Fruit fly (Drosophila melanogaster): Measurements from ENCODE around the gene CG3062.

CG3062 gene

DNA sequence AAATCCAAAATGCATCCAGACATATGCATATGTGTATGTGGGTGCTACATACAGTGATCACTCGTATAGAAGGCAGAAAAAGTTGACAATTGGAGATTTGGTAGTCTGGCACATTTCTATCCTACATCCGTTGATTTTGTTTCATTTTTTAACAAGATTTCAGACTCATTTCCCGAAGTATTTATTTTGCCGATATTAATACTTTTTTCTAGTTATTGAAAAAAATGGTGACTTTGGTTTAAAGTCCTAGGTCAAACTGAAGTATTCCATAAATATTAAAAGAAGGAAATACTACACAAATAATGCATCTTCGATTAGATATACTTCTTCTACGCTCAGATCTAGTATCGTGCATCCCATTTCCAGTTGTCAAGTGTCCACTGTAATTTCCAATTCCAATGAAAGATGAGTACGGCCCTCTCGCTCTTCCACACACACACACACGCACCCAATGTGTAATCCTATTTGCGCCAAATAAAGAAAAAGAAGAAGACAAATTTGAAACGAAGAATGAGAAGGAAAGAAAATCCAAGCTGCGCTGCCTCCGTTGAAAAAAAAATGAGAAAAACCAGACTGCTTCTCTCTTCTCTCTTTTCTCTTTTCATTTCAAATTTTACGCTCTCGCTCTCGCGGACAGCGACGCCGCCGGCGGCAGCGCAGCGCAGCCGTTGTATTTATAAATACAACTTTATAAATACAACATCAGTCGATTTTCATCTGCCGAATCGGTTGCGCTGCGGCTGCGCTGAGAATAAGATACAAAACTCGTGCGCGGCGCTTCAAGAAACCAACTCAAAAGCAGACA lies 27.6 kb downstream of the CG3062 start, which contains the start of gene peb (continued):
- peak; percentile 81 for TF ChIP-seq pum (GFP tag; optimal IDR thresholded peaks at IDR 0.05)
- TF ChIP-seq ERR (GFP tag; optimal IDR thresholded peaks at IDR 0.05): peak; percentile 6
- TF ChIP-seq lola (GFP tag; optimal IDR thresholded peaks at IDR 0.05): peak in 1 of 3 experiments; percentile 83
- no peak for TF ChIP-seq CG14667 (GFP tag; IDR thresholded peaks at IDR 0.05)
- TF ChIP-seq ci (GFP tag; IDR thresholded peaks at IDR 0.05): peak; percentile 55; the same call in 2 of the 3 replicates
- 0 out of 2 replicates have a peak, but pooled peaks have one; percentile 10 for TF ChIP-seq rib (GFP tag; IDR thresholded peaks at IDR 0.05)
- no peak for TF ChIP-seq CG31365 (tag; optimal IDR thresholded peaks at IDR 0.05)
- peak; percentile 47 for TF ChIP-seq CG2678 (tag; optimal IDR thresholded peaks at IDR 0.05)
- peak; percentile 41; the same call in 2 of the 3 replicates for TF ChIP-seq dysf (GFP tag; IDR thresholded peaks at IDR 0.05)
- TF ChIP-seq nerfin-1 (tag; optimal IDR thresholded peaks at IDR 0.05): peak; percentile 13
- TF ChIP-seq CG3281 (GFP tag; optimal IDR thresholded peaks at IDR 0.05): no peak
- peak; percentile 38 for TF ChIP-seq oc (tag; optimal IDR thresholded peaks at IDR 0.05)
- no peak for TF ChIP-seq CG3407 (GFP tag; optimal IDR thresholded peaks at IDR 0.05)
- TF ChIP-seq slbo (GFP tag; IDR thresholded peaks at IDR 0.05): no peak
- TF ChIP-seq Dp (GFP tag; optimal IDR thresholded peaks at IDR 0.05): no peak
- TF ChIP-seq Hr51 (GFP tag; optimal IDR thresholded peaks at IDR 0.05): peak in 1 of 2 experiments; percentile 24
- peak; percentile 54 for TF ChIP-seq sna (GFP tag; IDR thresholded peaks at IDR 0.05; ENCODE audit: partially characterized antibody)
- TF ChIP-seq CG30020 (tag; optimal IDR thresholded peaks at IDR 0.05): peak; percentile 16
- peak; percentile 31 for TF ChIP-seq Blimp-1 (GFP tag; optimal IDR thresholded peaks at IDR 0.05)
- no peak for TF ChIP-seq CG10565 (GFP tag; optimal IDR thresholded peaks at IDR 0.05)
- peak; percentile 67 for TF ChIP-seq zfh1 (GFP tag; IDR thresholded peaks at IDR 0.05)
- peak; percentile 14 for TF ChIP-seq CG12155 (GFP tag; optimal IDR thresholded peaks at IDR 0.05)
- TF ChIP-seq CG16779 (GFP tag; IDR thresholded peaks at IDR 0.05): no peak
- TF ChIP-seq CG10267 (tag; optimal IDR thresholded peaks at IDR 0.05): peak; percentile 46
- TF ChIP-seq Trl (optimal IDR thresholded peaks at IDR 0.05): peak; percentile 86 to 89
- peak; percentile 34 for TF ChIP-seq Trl (GFP tag; optimal IDR thresholded peaks at IDR 0.05)
- TF ChIP-seq CG13894 (tag; optimal IDR thresholded peaks at IDR 0.05): no peak
- TF ChIP-seq Sox100B (GFP tag; optimal IDR thresholded peaks at IDR 0.05): peak; percentile 59
- TF ChIP-seq CG9215 (GFP tag; IDR thresholded peaks at IDR 0.05): 0 out of 2 replicates have a peak, but pooled peaks have one; percentile 11
- TF ChIP-seq z (GFP tag; IDR thresholded peaks at IDR 0.05): no peak
- peak; percentile 43 for TF ChIP-seq Bgb (GFP tag; IDR thresholded peaks at IDR 0.05; ENCODE audit: partially characterized antibody)
- TF ChIP-seq ap (GFP tag; IDR thresholded peaks at IDR 0.05): 0 out of 2 replicates have a peak, but pooled peaks have one; percentile 40
- peak; percentile 72 for TF ChIP-seq Camta (GFP tag; optimal IDR thresholded peaks at IDR 0.05)
- TF ChIP-seq Six4 (GFP tag; optimal IDR thresholded peaks at IDR 0.05): peak; percentile 47
- TF ChIP-seq Scr (GFP tag; IDR thresholded peaks at IDR 0.05; ENCODE audit: partially characterized antibody): 0 out of 2 replicates have a peak, but pooled peaks have one; percentile 22
- TF ChIP-seq CG1602 (GFP tag; optimal IDR thresholded peaks at IDR 0.05): peak; percentile 66
- peak; percentile 9 for TF ChIP-seq Sry-δ (GFP tag; optimal IDR thresholded peaks at IDR 0.05)
- TF ChIP-seq CG5245 (GFP tag; optimal IDR thresholded peaks at IDR 0.05): peak; percentile 27
- TF ChIP-seq H2.0 (GFP tag; IDR thresholded peaks at IDR 0.05): no peak
- TF ChIP-seq CG18262 (tag; optimal IDR thresholded peaks at IDR 0.05): peak; percentile 82
- TF ChIP-seq CG2199 (GFP tag; IDR thresholded peaks at IDR 0.05): 0 out of 3 replicates have a peak, but pooled peaks have one; percentile 44
- no peak for TF ChIP-seq CG4617 (GFP tag; optimal IDR thresholded peaks at IDR 0.05; ENCODE audit: borderline replicate concordance)
- TF ChIP-seq lbe (GFP tag; optimal IDR thresholded peaks at IDR 0.05): no peak
- TF ChIP-seq seq (GFP tag; IDR thresholded peaks at IDR 0.05): peak; percentile 7; the same call in 1 of the 2 replicates
- peak; percentile 52 for TF ChIP-seq tin (GFP tag; optimal IDR thresholded peaks at IDR 0.05)
- TF ChIP-seq croc (GFP tag; conservative IDR thresholded peaks at IDR 0.05): peak; percentile 71
- peak; percentile 21 for TF ChIP-seq CG1603 (tag; optimal IDR thresholded peaks at IDR 0.05)
- no peak for TF ChIP-seq kah (GFP tag; optimal IDR thresholded peaks at IDR 0.05)

Data from whole organism, embryonic.